3 worm cellular contexts compared by ENCODE assay signal in genomic region chrII:6979646-6980045, ce11.
TF ChIP-seq lines count a peak whose summit lies in the region.

Gene C15F1.2 (plus strand): TSS chrII:6979953.

TF ChIP-seq in whole organism, L1 larva, 84 proteins besides CTCF, POLR2A, EP300 and RAD21:
- no peak for TF ChIP-seq nhr-47 (tag; optimal IDR thresholded peaks at IDR 0.05; lab: Kevin White, UChicago)
- peak; percentile 94 for TF ChIP-seq blmp-1 (tag; optimal IDR thresholded peaks at IDR 0.05; lab: Kevin White, UChicago)
- no peak for TF ChIP-seq nhr-19 (GFP tag; conservative IDR thresholded peaks at IDR 0.05; lab: Robert Waterston, UW)
- TF ChIP-seq zag-1 (tag; optimal IDR thresholded peaks at IDR 0.05; lab: Kevin White, UChicago): no peak
- TF ChIP-seq mef-2 (tag; optimal IDR thresholded peaks at IDR 0.05; lab: Kevin White, UChicago): no peak
- no peak for TF ChIP-seq egl-13 (tag; optimal IDR thresholded peaks at IDR 0.05; lab: Kevin White, UChicago)
- no peak for TF ChIP-seq unc-30 (tag; optimal IDR thresholded peaks at IDR 0.05; lab: Kevin White, UChicago)
- TF ChIP-seq elt-3 (tag; optimal IDR thresholded peaks at IDR 0.05; lab: Kevin White, UChicago): no peak

TF ChIP-seq in whole organism, L2 larva, 48 proteins besides CTCF, POLR2A, EP300 and RAD21:
- TF ChIP-seq blmp-1 (tag; optimal IDR thresholded peaks at IDR 0.05; lab: Kevin White, UChicago; ENCODE audit: insufficient read depth) (peak; percentile 34), mbf-1 (tag; optimal IDR thresholded peaks at IDR 0.05; lab: Kevin White, UChicago) (no peak)

TF ChIP-seq in whole organism, mixed stage, embryonic, 35 proteins besides CTCF, POLR2A, EP300 and RAD21:
- TF ChIP-seq blmp-1 (tag; optimal IDR thresholded peaks at IDR 0.05; lab: Kevin White, UChicago) (peak; percentile 44), drap-1 (GFP tag; optimal IDR thresholded peaks at IDR 0.05; lab: Kevin White, UChicago) (no peak)

Comparison
In these comparisons a context has a peak if more than half of its experiments do, and no peak if none do; other contexts are left out.
1. Of the 22 proteins assayed by ChIP-seq in both whole organism, L1 larva and whole organism, L2 larva: peak only in whole organism, L1 larva: none; only in whole organism, L2 larva: none; in both: blmp-1; in neither: 21.